Worm (Caenorhabditis elegans) whole organism, early embryonic: ENCODE data around the gene nlp-46.

Experiments used
- B0310.2 ChIP-seq: sonication (generic microtip); optimal IDR thresholded peaks from 2 replicates; lab custom pipeline; 2016; ENCODE audit warnings: mild to moderate bottlenecking, missing genetic modification characterization, missing compliant biosample characterization
- F13C5.2 ChIP-seq: sonication (generic microtip); optimal IDR thresholded peaks from 2 replicates; lab custom pipeline; 2017; ENCODE audit warnings: mild to moderate bottlenecking, missing genetic modification characterization, inconsistent platforms, missing compliant biosample characterization
- aly-1 ChIP-seq: sonication (generic microtip); optimal IDR thresholded peaks from 2 replicates; lab custom pipeline; 2016; ENCODE audit warnings: missing genetic modification characterization, missing compliant biosample characterization
- ama-1 ChIP-seq: fragments of 150-350 bp; optimal IDR thresholded peaks from 2 replicates; lab custom pipeline; 2014
- ceh-13 ChIP-seq: fragments of 200-800 bp; sonication (Bioruptor generic); optimal IDR thresholded peaks from 2 replicates; lab custom pipeline; 2018; ENCODE audit warnings: mild to moderate bottlenecking, missing genetic modification characterization, missing compliant biosample characterization
- ceh-36 ChIP-seq: sonication (generic microtip); optimal IDR thresholded peaks from 2 replicates; lab custom pipeline; 2016; ENCODE audit warnings: missing genetic modification characterization, inconsistent platforms, missing compliant biosample characterization
- ets-7 ChIP-seq: sonication (generic microtip); optimal IDR thresholded peaks from 2 replicates; lab custom pipeline; 2016; ENCODE audit warnings: missing genotype, missing genetic modification characterization, missing compliant biosample characterization
- flt-1 ChIP-seq: fragments of 200-800 bp; sonication (Bioruptor generic); IDR thresholded peaks from 2 replicates; pipeline ENCODE4 v1.3.6; 2022; ENCODE audit warnings: missing genetic modification characterization, missing compliant biosample characterization
- hmg-4 ChIP-seq: fragments of 200-800 bp; sonication (Bioruptor generic); optimal IDR thresholded peaks from 2 replicates; lab custom pipeline; 2018; ENCODE audit warnings: mild to moderate bottlenecking, missing genetic modification characterization, missing compliant biosample characterization
- hnd-1 ChIP-seq: sonication (generic microtip); optimal IDR thresholded peaks from 2 replicates; lab custom pipeline; 2016; ENCODE audit warnings: missing genetic modification characterization, missing compliant biosample characterization
- scrt-1 ChIP-seq: fragments of 200-800 bp; sonication (Bioruptor generic); IDR thresholded peaks from 2 replicates; pipeline ENCODE4 v1.3.6; 2022; ENCODE audit warnings: missing genetic modification characterization, missing compliant biosample characterization
- sea-1 ChIP-seq: fragments of 200-800 bp; sonication (Bioruptor generic); conservative IDR thresholded peaks from 2 replicates; pipeline ENCODE4 v1.3.6; 2022; ENCODE audit warnings: missing genetic modification characterization, missing compliant biosample characterization
- tbx-11 ChIP-seq: fragments of 200-800 bp; sonication (Bioruptor generic); IDR thresholded peaks from 2 replicates; pipeline ENCODE4 v1.3.6; 2022; ENCODE audit warnings: missing genetic modification characterization, missing compliant biosample characterization
- tbx-37 ChIP-seq: fragments of 200-800 bp; sonication (Bioruptor generic); conservative IDR thresholded peaks from 2 replicates; pipeline ENCODE4 v1.3.6; 2022; ENCODE audit warnings: missing genetic modification reagents, missing genetic modification characterization, missing compliant biosample characterization

- TF ChIP-seq ama-1 (lab: Kevin White, UChicago): no peak
- no peak for TF ChIP-seq F13C5.2
- TF ChIP-seq B0310.2 (tag; lab: Kevin White, UChicago): no peak
- TF ChIP-seq sea-1 (GFP tag; lab: Robert Waterston, UW): no peak
- TF ChIP-seq ceh-36: no peak
- no peak for TF ChIP-seq hnd-1 (tag; lab: Kevin White, UChicago)
- TF ChIP-seq hmg-4 (GFP tag; lab: Kevin White, UChicago): no peak
- no peak for TF ChIP-seq tbx-37
- TF ChIP-seq tbx-11 (GFP tag; lab: Robert Waterston, UW): no peak
- no peak for TF ChIP-seq aly-1 (tag; lab: Kevin White, UChicago)
- TF ChIP-seq flt-1 (GFP tag; lab: Robert Waterston, UW): no peak
- no peak for TF ChIP-seq ceh-13 (GFP tag; lab: Kevin White, UChicago)
- no peak for TF ChIP-seq ets-7 (tag; lab: Kevin White, UChicago)
- no peak for TF ChIP-seq scrt-1 (GFP tag; lab: Robert Waterston, UW)
Observed at ce11 chrV:12548830-12549229, 42.7 kb upstream of the nlp-46 start.
